Worm (Caenorhabditis elegans) whole organism, late embryonic: ENCODE data around the gene daf-5.

Experiments
- C08G9.2 ChIP-seq: sonication (generic microtip); optimal IDR thresholded peaks from 2 replicates; lab custom pipeline; 2016; ENCODE audit warnings: mild to moderate bottlenecking, missing genetic modification characterization, moderate library complexity, missing compliant biosample characterization
- C38D4.7 ChIP-seq: fragments of 200-800 bp; sonication (Bioruptor generic); optimal IDR thresholded peaks from 2 replicates; lab custom pipeline; 2018; ENCODE audit warnings: mild to moderate bottlenecking, missing genetic modification characterization, moderate library complexity, missing compliant biosample characterization
- F13H6.1 ChIP-seq: sonication (generic microtip); optimal IDR thresholded peaks from 2 replicates; lab custom pipeline; 2016; ENCODE audit warnings: missing genetic modification characterization, missing compliant biosample characterization
- K02D7.2 ChIP-seq: sonication (generic microtip); optimal IDR thresholded peaks from 2 replicates; lab custom pipeline; 2017; ENCODE audit warnings: mild to moderate bottlenecking, missing genetic modification characterization, missing compliant biosample characterization
- K09A11.1 ChIP-seq: sonication (generic microtip); optimal IDR thresholded peaks from 2 replicates; lab custom pipeline; 2017; ENCODE audit warnings: antibody characterized with exemption, mild to moderate bottlenecking, missing genetic modification characterization, missing compliant biosample characterization; ENCODE audit not compliant: insufficient read depth
- T23F11.4 ChIP-seq: fragments of 200-800 bp; sonication (Bioruptor generic); optimal IDR thresholded peaks from 2 replicates; lab custom pipeline; 2018; ENCODE audit warnings: mild to moderate bottlenecking, missing genetic modification characterization, missing compliant biosample characterization
- ceh-14 ChIP-seq: sonication (generic microtip); optimal IDR thresholded peaks from 2 replicates; lab custom pipeline; 2016; ENCODE audit warnings: missing genotype, missing genetic modification characterization, missing compliant biosample characterization
- ceh-2 ChIP-seq: sonication (generic microtip); optimal IDR thresholded peaks from 2 replicates; lab custom pipeline; 2016; ENCODE audit warnings: missing genotype, missing genetic modification characterization, missing compliant biosample characterization
- ceh-30 ChIP-seq: fragments of 150-350 bp; optimal IDR thresholded peaks from 2 replicates; lab custom pipeline; 2014; ENCODE audit warnings: missing biosample characterization, missing genetic modification characterization
- ceh-34 ChIP-seq: sonication (generic microtip); optimal IDR thresholded peaks from 2 replicates; lab custom pipeline; 2016; ENCODE audit warnings: mild to moderate bottlenecking, missing genetic modification characterization, missing compliant biosample characterization
- ceh-45 ChIP-seq: fragments of 200-800 bp; sonication (Bioruptor generic); IDR thresholded peaks from 2 replicates; pipeline ENCODE4 v1.3.6; 2022; ENCODE audit warnings: missing genetic modification reagents, missing genetic modification characterization, missing compliant biosample characterization
- ceh-48 ChIP-seq: sonication (generic microtip); optimal IDR thresholded peaks from 2 replicates; lab custom pipeline; 2016; ENCODE audit warnings: missing genetic modification characterization, inconsistent platforms, missing compliant biosample characterization
- che-1 ChIP-seq: sonication (generic microtip); optimal IDR thresholded peaks from 2 replicates; lab custom pipeline; 2016; ENCODE audit warnings: mild to moderate bottlenecking, missing genetic modification characterization, missing compliant biosample characterization
- dve-1 ChIP-seq: sonication (generic microtip); optimal IDR thresholded peaks from 2 replicates; lab custom pipeline; 2017; ENCODE audit warnings: antibody characterized with exemption, mild to moderate bottlenecking, missing genetic modification characterization, missing compliant biosample characterization
- elt-2 ChIP-seq: sonication (generic microtip); optimal IDR thresholded peaks from 2 replicates; lab custom pipeline; 2016; ENCODE audit warnings: missing genetic modification reagents, missing genetic modification characterization, missing compliant biosample characterization
- elt-4 ChIP-seq: sonication (generic microtip); optimal IDR thresholded peaks from 2 replicates; lab custom pipeline; 2016; ENCODE audit warnings: missing genetic modification characterization, missing compliant biosample characterization
- ets-4 ChIP-seq: sonication (generic microtip); optimal IDR thresholded peaks from 2 replicates; lab custom pipeline; 2016; ENCODE audit warnings: missing genetic modification characterization, missing compliant biosample characterization
- eyg-1 ChIP-seq: sonication (generic microtip); optimal IDR thresholded peaks from 2 replicates; lab custom pipeline; 2016; ENCODE audit warnings: missing genotype, missing genetic modification characterization, missing compliant biosample characterization
- fax-1 ChIP-seq: sonication (generic microtip); optimal IDR thresholded peaks from 2 replicates; lab custom pipeline; 2016; ENCODE audit warnings: missing genotype, missing genetic modification characterization, missing compliant biosample characterization
- fkh-10 ChIP-seq: fragments of 150-350 bp; optimal IDR thresholded peaks from 2 replicates; lab custom pipeline; 2014; ENCODE audit warnings: missing biosample characterization, missing genetic modification reagents, missing genetic modification characterization
- gmeb-2 ChIP-seq: sonication (generic microtip); optimal IDR thresholded peaks from 2 replicates; lab custom pipeline; 2016; ENCODE audit warnings: missing genetic modification characterization, inconsistent platforms, missing compliant biosample characterization
- hlh-13 ChIP-seq: fragments of 200-800 bp; sonication (Bioruptor generic); optimal IDR thresholded peaks from 2 replicates; lab custom pipeline; 2018; ENCODE audit warnings: mild to moderate bottlenecking, missing genetic modification characterization, missing compliant biosample characterization
- hlh-30 ChIP-seq: sonication (generic microtip); optimal IDR thresholded peaks from 2 replicates; lab custom pipeline; 2017; ENCODE audit warnings: antibody characterized with exemption, missing genetic modification characterization, missing compliant biosample characterization; ENCODE audit not compliant: insufficient read depth
- hlh-8 ChIP-seq: sonication (generic microtip); optimal IDR thresholded peaks from 2 replicates; lab custom pipeline; 2016; ENCODE audit warnings: missing genotype, missing genetic modification characterization, missing compliant biosample characterization
- lin-11 ChIP-seq: fragments of 200-800 bp; sonication (Bioruptor generic); optimal IDR thresholded peaks from 2 replicates; lab custom pipeline; 2018; ENCODE audit warnings: mild to moderate bottlenecking, missing genetic modification characterization, missing compliant biosample characterization
- madf-2 ChIP-seq: sonication (generic microtip); optimal IDR thresholded peaks from 2 replicates; lab custom pipeline; 2017; ENCODE audit warnings: missing genetic modification characterization, missing compliant biosample characterization
- nhr-11 ChIP-seq: fragments of 150-350 bp; optimal IDR thresholded peaks from 2 replicates; lab custom pipeline; 2014; ENCODE audit warnings: missing biosample characterization, missing genetic modification characterization
- nhr-232 ChIP-seq: sonication (generic microtip); optimal IDR thresholded peaks from 2 replicates; lab custom pipeline; 2016; ENCODE audit warnings: missing genetic modification characterization, missing compliant biosample characterization
- odd-2 ChIP-seq: sonication (generic microtip); optimal IDR thresholded peaks from 2 replicates; lab custom pipeline; 2017; ENCODE audit warnings: antibody characterized with exemption, mild to moderate bottlenecking, missing genetic modification characterization, missing compliant biosample characterization
- pag-3 ChIP-seq: sonication (generic microtip); optimal IDR thresholded peaks from 2 replicates; lab custom pipeline; 2016; ENCODE audit warnings: missing compliant biosample characterization, missing genetic modification characterization, borderline replicate concordance
- pax-1 ChIP-seq: fragments of 150-350 bp; optimal IDR thresholded peaks from 2 replicates; lab custom pipeline; 2014; ENCODE audit warnings: missing biosample characterization, missing genetic modification characterization
- pha-2 ChIP-seq: sonication (generic microtip); optimal IDR thresholded peaks from 2 replicates; lab custom pipeline; 2017; ENCODE audit warnings: mild to moderate bottlenecking, missing genetic modification characterization, missing compliant biosample characterization
- pha-4 ChIP-seq: fragments of 150-350 bp; optimal IDR thresholded peaks from 2 replicates; lab custom pipeline; 2018; ENCODE audit warnings: missing biosample characterization, missing genetic modification reagents, missing genetic modification characterization
- pros-1 ChIP-seq: fragments of 150-350 bp; optimal IDR thresholded peaks from 2 replicates; lab custom pipeline; 2014; ENCODE audit warnings: missing biosample characterization, missing genetic modification reagents, missing genetic modification characterization
- ref-2 ChIP-seq: sonication (generic microtip); optimal IDR thresholded peaks from 2 replicates; lab custom pipeline; 2016; ENCODE audit warnings: missing genetic modification characterization, missing compliant biosample characterization
- sdc-2 ChIP-seq: sonication (generic microtip); optimal IDR thresholded peaks from 2 replicates; lab custom pipeline; 2016; ENCODE audit warnings: missing genotype, missing genetic modification characterization, missing compliant biosample characterization
- sox-2 ChIP-seq: fragments of 200-800 bp; sonication (Bioruptor generic); IDR thresholded peaks from 2 replicates; pipeline ENCODE4 v1.3.6; 2022; ENCODE audit warnings: missing genetic modification reagents, missing genetic modification characterization, missing compliant biosample characterization
- sox-4 ChIP-seq: sonication (generic microtip); optimal IDR thresholded peaks from 2 replicates; lab custom pipeline; 2017; ENCODE audit warnings: mild to moderate bottlenecking, missing genetic modification characterization, inconsistent platforms, missing compliant biosample characterization
- syd-9 ChIP-seq: sonication (generic microtip); optimal IDR thresholded peaks from 2 replicates; lab custom pipeline; 2016; ENCODE audit warnings: mild to moderate bottlenecking, missing genetic modification characterization, moderate library complexity, missing compliant biosample characterization
- tbx-2 ChIP-seq: sonication (generic microtip); optimal IDR thresholded peaks from 2 replicates; lab custom pipeline; 2016; ENCODE audit warnings: missing genetic modification characterization, missing compliant biosample characterization
- tbx-7 ChIP-seq: sonication (generic microtip); optimal IDR thresholded peaks from 2 replicates; lab custom pipeline; 2016; ENCODE audit warnings: missing genotype, missing genetic modification characterization, missing compliant biosample characterization
- ttx-3 ChIP-seq: sonication (generic microtip); optimal IDR thresholded peaks from 2 replicates; lab custom pipeline; 2016; ENCODE audit warnings: missing genetic modification reagents, missing genetic modification characterization, missing compliant biosample characterization
- unc-3 ChIP-seq, 2 experiments: fragments of 200-800 bp in 1 of 2; sonication (Bioruptor generic) in 1 of 2; sonication (generic microtip) in 1 of 2; conservative IDR thresholded peaks in 1 of 2; optimal IDR thresholded peaks in 1 of 2; 2 replicates each; pipeline versions ENCODE4 v1.3.6 to Lab custom; 2016 to 2022; ENCODE audit warnings: missing compliant biosample characterization in 2 of 2, missing genetic modification characterization in 2 of 2, missing genetic modification reagents in 1 of 2
- unc-42 ChIP-seq: sonication (generic microtip); optimal IDR thresholded peaks from 2 replicates; lab custom pipeline; 2016; ENCODE audit warnings: missing genotype, missing genetic modification characterization, missing compliant biosample characterization
- zip-5 ChIP-seq: sonication (generic microtip); optimal IDR thresholded peaks from 2 replicates; lab custom pipeline; 2016; ENCODE audit warnings: missing genetic modification characterization, missing compliant biosample characterization
- ztf-16 ChIP-seq: sonication (generic microtip); optimal IDR thresholded peaks from 2 replicates; lab custom pipeline; 2017; ENCODE audit warnings: missing genetic modification characterization, missing compliant biosample characterization

Gene daf-5

DNA sequence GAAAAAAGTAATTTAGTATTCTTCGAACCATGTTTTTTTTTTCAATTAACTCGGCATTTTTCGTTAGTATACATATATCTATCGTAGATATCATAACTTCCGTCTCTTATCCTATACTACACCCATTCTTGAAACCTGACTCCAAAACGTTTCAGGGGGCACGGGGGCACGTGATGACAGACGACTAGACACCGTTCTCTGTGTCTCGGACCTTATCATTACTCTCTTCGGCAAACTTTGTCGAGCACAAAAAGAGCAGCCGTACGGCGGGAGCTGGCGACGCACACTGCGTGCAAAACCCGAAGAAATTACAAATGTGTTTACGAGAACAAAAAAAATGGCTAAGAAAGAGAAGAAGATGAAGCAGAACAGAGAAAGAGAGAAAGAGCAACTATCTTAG is 7.9 kb downstream of the daf-5 start (continued):
- TF ChIP-seq sdc-2: no peak
- TF ChIP-seq pha-4: no peak
- no peak for TF ChIP-seq fkh-10 (GFP tag; lab: Kevin White, UChicago)
- TF ChIP-seq ceh-48 (tag; lab: Kevin White, UChicago): no peak
- no peak for TF ChIP-seq pax-1 (tag; lab: Kevin White, UChicago)
- no peak for TF ChIP-seq sox-2
- no peak for TF ChIP-seq dve-1
- TF ChIP-seq pros-1 (tag; lab: Kevin White, UChicago): no peak
- no peak for TF ChIP-seq C08G9.2

DNA sequence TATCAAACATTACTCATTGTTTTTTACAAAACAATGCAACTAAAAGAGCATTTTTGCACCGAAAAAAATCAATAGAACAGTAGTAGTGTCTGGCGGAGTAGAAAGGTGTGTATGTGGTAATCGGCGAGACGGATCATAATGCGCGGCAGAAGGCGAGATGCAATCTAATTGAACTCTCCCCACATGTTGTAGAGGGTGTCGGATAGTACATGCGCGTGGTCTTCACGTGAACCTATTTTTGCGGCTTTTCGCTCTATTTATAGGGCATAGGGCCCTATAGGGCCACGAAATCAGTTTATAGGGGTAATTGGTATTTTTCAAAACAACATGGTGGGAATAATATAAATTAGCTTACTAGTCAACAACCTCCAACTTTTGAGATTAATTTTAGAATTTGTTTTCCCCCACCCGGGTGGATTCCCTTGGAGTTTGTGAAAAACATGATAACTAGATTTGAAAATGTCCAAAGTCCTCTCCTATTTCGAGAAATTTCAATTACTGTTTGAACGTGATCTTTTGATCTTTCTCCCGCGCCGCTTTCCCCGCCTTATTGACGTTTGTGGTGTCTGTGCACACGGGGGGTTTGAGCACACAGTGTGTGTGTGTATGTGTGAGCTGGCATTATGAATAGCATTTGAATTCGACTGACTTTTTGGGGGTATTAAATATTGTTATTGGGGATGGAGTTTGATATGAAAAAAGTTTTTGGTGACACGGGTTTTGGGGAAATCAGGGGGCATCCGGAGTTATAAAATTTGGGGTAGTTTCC is 9.1 kb downstream of the daf-5 start:
- TF ChIP-seq dve-1 (peak; percentile 6), tbx-2 (tag; lab: Kevin White, UChicago) (peak; percentile 19), K02D7.2 (no peak), tbx-7 (tag; lab: Kevin White, UChicago) (no peak), T23F11.4 (no peak)

DNA sequence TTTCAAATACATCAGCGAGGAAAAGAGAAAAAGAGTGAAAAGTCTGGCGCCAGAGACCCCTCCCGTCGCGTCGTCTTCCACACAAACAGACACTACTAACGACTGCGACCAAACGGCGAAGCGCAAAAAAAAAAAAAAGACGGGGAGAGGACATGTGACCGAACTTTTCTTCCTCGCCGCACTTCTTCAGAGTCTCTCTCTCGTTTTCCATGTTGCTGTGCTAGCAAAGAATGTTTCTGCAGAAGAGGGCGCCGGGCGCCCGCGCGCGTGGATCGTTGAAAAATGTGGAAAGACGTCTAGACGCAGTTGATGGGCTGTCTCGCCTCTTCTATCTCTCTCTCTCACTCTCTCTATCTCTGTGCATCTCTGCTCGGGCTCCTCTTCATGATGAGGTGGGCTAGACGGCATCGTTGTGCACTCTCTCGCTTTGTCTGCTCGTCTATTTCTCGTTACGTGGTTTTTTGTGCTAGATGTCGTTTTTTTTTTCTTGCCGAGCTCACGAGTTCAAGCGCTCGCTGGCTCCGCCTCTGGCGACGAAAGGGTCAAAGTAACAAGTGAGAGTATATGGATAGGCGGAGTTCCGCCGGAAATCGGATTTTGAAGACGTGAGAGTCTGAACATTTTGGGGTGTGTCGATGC is 11.8 kb downstream of the daf-5 start:
- TF ChIP-seq K09A11.1 (tag; lab: Kevin White, UChicago): no peak
- no peak for TF ChIP-seq elt-4 (tag; lab: Kevin White, UChicago)
- no peak for TF ChIP-seq pha-2
- no peak for TF ChIP-seq eyg-1 (tag; lab: Kevin White, UChicago)
- TF ChIP-seq ceh-2 (tag; lab: Kevin White, UChicago): no peak
- TF ChIP-seq gmeb-2: no peak
- no peak for TF ChIP-seq zip-5 (tag; lab: Kevin White, UChicago)
- peak; percentile 78 for TF ChIP-seq unc-42
- TF ChIP-seq syd-9: peak; percentile 15
- TF ChIP-seq sox-2: no peak
- no peak for TF ChIP-seq ztf-16
- TF ChIP-seq hlh-30: peak; percentile 48
- TF ChIP-seq hlh-13 (GFP tag; lab: Kevin White, UChicago): no peak
- TF ChIP-seq pag-3 (tag; lab: Kevin White, UChicago): no peak
- TF ChIP-seq ttx-3 (tag; lab: Kevin White, UChicago): no peak
- peak; percentile 0 for TF ChIP-seq elt-2
- no peak for TF ChIP-seq che-1 (tag; lab: Kevin White, UChicago)
- no peak for TF ChIP-seq hlh-8 (tag; lab: Kevin White, UChicago)
- no peak for TF ChIP-seq T23F11.4
- no peak for TF ChIP-seq sox-4
- peak; percentile 14 for TF ChIP-seq C08G9.2
- TF ChIP-seq ets-4 (tag; lab: Kevin White, UChicago): peak; percentile 12
- TF ChIP-seq ceh-45: no peak
- TF ChIP-seq madf-2 (tag; lab: Kevin White, UChicago): no peak
- TF ChIP-seq fkh-10 (GFP tag; lab: Kevin White, UChicago): no peak
- TF ChIP-seq ceh-30 (tag; lab: Kevin White, UChicago): no peak
- TF ChIP-seq pha-4: no peak
- TF ChIP-seq nhr-11 (tag; lab: Kevin White, UChicago): no peak
- no peak for TF ChIP-seq ceh-48 (tag; lab: Kevin White, UChicago)
- no peak for TF ChIP-seq odd-2
- peak; percentile 46 for TF ChIP-seq ceh-34 (tag; lab: Kevin White, UChicago)
- peak; percentile 76 for TF ChIP-seq F13H6.1 (tag; lab: Kevin White, UChicago)
- no peak for TF ChIP-seq C38D4.7 (GFP tag; lab: Kevin White, UChicago)
- no peak for TF ChIP-seq fax-1 (tag; lab: Kevin White, UChicago)
- no peak for TF ChIP-seq unc-3 (GFP tag; conservative IDR thresholded peaks at IDR 0.05; lab: Robert Waterston, UW)
- no peak for TF ChIP-seq unc-3 (tag; optimal IDR thresholded peaks at IDR 0.05; lab: Kevin White, UChicago)
- no peak for TF ChIP-seq dve-1
- TF ChIP-seq nhr-232: no peak
- no peak for TF ChIP-seq lin-11 (tag; lab: Kevin White, UChicago)
- TF ChIP-seq ceh-14 (tag; lab: Kevin White, UChicago): peak; percentile 36
- TF ChIP-seq ref-2 (tag; lab: Kevin White, UChicago): no peak
